Fruit fly (Drosophila melanogaster) whole organism, embryonic: ENCODE data around the gene kay.

Source experiments
- Ada2b ChIP-seq: fragments of 200-800 bp; sonication (Bioruptor generic); IDR thresholded peaks from 2 replicates; pipeline ENCODE4 v1.3.6; 2022; ENCODE audit warnings: missing biosample characterization, missing genetic modification characterization
- CG17568 ChIP-seq: fragments of 200-800 bp; sonication (Bioruptor generic); optimal IDR thresholded peaks from 2 replicates; lab custom pipeline; 2018; ENCODE audit warnings: missing biosample characterization, mild to moderate bottlenecking, missing genetic modification characterization, moderate library complexity
- CG4820 ChIP-seq: fragments of 200-800 bp; sonication (Bioruptor generic); optimal IDR thresholded peaks from 3 replicates; lab custom pipeline; 2016; ENCODE audit warnings: missing biosample characterization, missing genetic modification characterization
- CG8359 ChIP-seq: fragments of 200-800 bp; sonication (Bioruptor generic); optimal IDR thresholded peaks from 2 replicates; lab custom pipeline; 2017; ENCODE audit warnings: missing biosample characterization, mild to moderate bottlenecking, missing genetic modification characterization, borderline replicate concordance
- CG8765 ChIP-seq: fragments of 200-800 bp; sonication (Bioruptor generic); IDR thresholded peaks from 2 replicates; pipeline ENCODE4 v1.3.6; 2022; ENCODE audit warnings: missing biosample characterization, missing genetic modification characterization
- Chrac-16 ChIP-seq: fragments of 200-800 bp; sonication (Bioruptor generic); optimal IDR thresholded peaks from 3 replicates; lab custom pipeline; 2016; ENCODE audit warnings: missing biosample characterization, missing genetic modification characterization
- HHEX ChIP-seq: fragments of 200-800 bp; sonication (Bioruptor generic); optimal IDR thresholded peaks from 3 replicates; lab custom pipeline; 2017; ENCODE audit warnings: missing biosample characterization, mild to moderate bottlenecking, missing genetic modification characterization, missing genetic modification reagents
- Hr3 ChIP-seq: fragments of 200-800 bp; sonication (Bioruptor generic); optimal IDR thresholded peaks from 3 replicates; lab custom pipeline; 2016; ENCODE audit warnings: missing biosample characterization, missing genetic modification characterization
- Hr78 ChIP-seq, 2 experiments: fragments of 200-800 bp in 1 of 2; fragments of >200 bp in 1 of 2; sonication (Bioruptor generic) in 1 of 2; optimal IDR thresholded peaks; 2 replicates each; lab custom pipeline; 2017 to 2019; ENCODE audit warnings: missing biosample characterization in 2 of 2, missing genetic modification characterization in 2 of 2, mild to moderate bottlenecking in 1 of 2, moderate library complexity in 1 of 2
- Trl ChIP-seq, 3 experiments: fragments of >200 bp in 2 of 3; fragments of 200-800 bp in 1 of 3; sonication (Bioruptor generic) in 1 of 3; optimal IDR thresholded peaks; 2 replicates in 1 of 3; 3 replicates in 2 of 3; lab custom pipeline; 2016 to 2017; ENCODE audit warnings: missing biosample characterization in 1 of 3, missing genetic modification characterization in 1 of 3
- br ChIP-seq: fragments of >200 bp; optimal IDR thresholded peaks from 2 replicates; lab custom pipeline; 2017
- h ChIP-seq: fragments of >200 bp; optimal IDR thresholded peaks from 2 replicates; lab custom pipeline; 2017
- insv ChIP-seq, 2 experiments: fragments of 200-800 bp; sonication (Bioruptor generic); optimal IDR thresholded peaks; 3 replicates each; lab custom pipeline; 2016 to 2018; ENCODE audit warnings: missing biosample characterization in 2 of 2, missing genetic modification characterization in 2 of 2
- p53 ChIP-seq: fragments of 200-800 bp; sonication (Bioruptor generic); optimal IDR thresholded peaks from 2 replicates; lab custom pipeline; 2016; ENCODE audit warnings: missing biosample characterization, missing genetic modification characterization

dm6 chr3R:29786016-29786996, 20.5 kb downstream of the kay start:
- no peak for TF ChIP-seq br (lab: Kevin White, UChicago)
- peak; percentile 24; the same call in 1 of the 2 replicates for TF ChIP-seq Ada2b
- TF ChIP-seq Chrac-16 (GFP tag; lab: Kevin White, UChicago): no peak
- no peak for TF ChIP-seq p53 (GFP tag; lab: Kevin White, UChicago)
- TF ChIP-seq insv (GFP tag; optimal IDR thresholded peaks at IDR 0.05; lab: Kevin White, UChicago): no peak
- no peak for TF ChIP-seq CG4820 (GFP tag; lab: Kevin White, UChicago)
- no peak for TF ChIP-seq CG8765 (GFP tag; lab: Robert Waterston, UW)
- no peak for TF ChIP-seq Hr3 (GFP tag; lab: Kevin White, UChicago)
- TF ChIP-seq HHEX (GFP tag; lab: Kevin White, UChicago): no peak
- no peak for TF ChIP-seq CG8359 (GFP tag; lab: Kevin White, UChicago)
- no peak for TF ChIP-seq Hr78 (GFP tag; optimal IDR thresholded peaks at IDR 0.05; lab: Kevin White, UChicago)
- TF ChIP-seq h: no peak
- no peak for TF ChIP-seq CG17568
- no peak for TF ChIP-seq Trl (optimal IDR thresholded peaks at IDR 0.05; lab: Kevin White, UChicago)
- no peak for TF ChIP-seq Trl (GFP tag; optimal IDR thresholded peaks at IDR 0.05; lab: Kevin White, UChicago)
